Fruit fly (Drosophila melanogaster): ENCODE measurements around the gene CHMP2B.

dm6 chr3L:5184502-5184859, 45.1 kb downstream of the CHMP2B start:
- TF ChIP-seq CG12659 (GFP tag; optimal IDR thresholded peaks at IDR 0.05): no peak
- TF ChIP-seq Side (GFP tag; optimal IDR thresholded peaks at IDR 0.05): no peak
- TF ChIP-seq CG13287 (GFP tag; IDR thresholded peaks at IDR 0.05; ENCODE audit: partially characterized antibody): no peak

Measured in whole organism, embryonic.